Worm (Caenorhabditis elegans): ENCODE data around the gene pah-1.

- TF ChIP-seq rnt-1 (tag; optimal IDR thresholded peaks at IDR 0.05) (no peak), elt-2 (tag; optimal IDR thresholded peaks at IDR 0.05) (no peak), sox-2 (GFP tag; IDR thresholded peaks at IDR 0.05) (no peak), nfya-1 (tag; optimal IDR thresholded peaks at IDR 0.05) (no peak), K02D7.2 (tag; optimal IDR thresholded peaks at IDR 0.05) (no peak), fkh-6 (tag; optimal IDR thresholded peaks at IDR 0.05) (no peak), sox-4 (tag; optimal IDR thresholded peaks at IDR 0.05) (no peak), ama-1 (optimal IDR thresholded peaks at IDR 0.05) (no peak)
Observed at ce11 chrII:8721955-8722524, 44.8 kb downstream of the pah-1 start, which contains the start of gene trcs-2.
